Fruit fly (Drosophila melanogaster): Measurements from ENCODE around the gene bib.

Gene bib

DNA sequence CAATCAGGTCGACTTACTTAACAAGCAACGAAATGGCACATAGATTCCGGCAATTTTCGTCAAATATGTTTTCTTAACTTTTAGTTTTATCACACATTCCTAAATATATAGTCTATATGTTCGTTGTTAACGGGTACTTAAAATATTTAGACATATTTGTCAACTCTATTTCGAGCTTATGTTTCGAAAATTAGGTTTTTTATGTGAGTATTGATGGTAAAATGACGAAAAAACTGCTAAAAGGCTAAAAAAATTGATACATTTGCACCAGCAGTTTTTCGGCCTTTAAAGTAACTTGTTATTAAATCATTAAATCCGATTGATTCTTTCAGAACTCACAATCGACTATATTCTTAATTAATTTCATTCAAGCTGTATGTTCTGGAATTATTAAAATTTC lies 32.9 kb downstream of the bib start, which contains the start of gene CG13131:
Gene CG13131 (minus strand): TSS at position 101 of the 400 bp plus-strand sequence.
- no peak for TF ChIP-seq Dif (GFP tag; optimal IDR thresholded peaks at IDR 0.05; ENCODE audit: partially characterized antibody)
- TF ChIP-seq lola (GFP tag; optimal IDR thresholded peaks at IDR 0.05), result no peak
- no peak for TF ChIP-seq psq (GFP tag; optimal IDR thresholded peaks at IDR 0.05)

DNA sequence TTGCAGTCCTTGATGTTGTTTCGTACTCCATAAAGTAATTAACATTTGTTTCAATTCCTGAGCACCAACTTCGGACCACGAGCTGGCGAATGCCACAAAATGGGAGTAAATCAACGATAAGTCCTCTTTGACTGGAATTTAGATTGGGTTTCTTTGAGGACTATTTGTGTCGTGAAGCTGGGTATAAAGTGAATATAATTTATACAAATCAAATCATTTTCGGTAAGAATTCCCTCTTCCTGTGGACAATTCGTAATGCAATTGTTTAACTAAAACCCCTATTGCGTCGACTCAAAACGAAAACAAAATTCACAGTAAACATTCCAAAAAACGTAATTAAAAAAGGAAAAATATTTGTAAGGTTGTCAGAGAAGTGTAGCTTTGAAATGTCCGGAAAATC lies 41.9 kb downstream of the bib start, which contains the start of gene CG13127:
Gene CG13127 (plus strand): TSS at position 301 of the 400 bp plus-strand sequence.
- TF ChIP-seq br (GFP tag; optimal IDR thresholded peaks at IDR 0.05) (no peak), pan (optimal IDR thresholded peaks at IDR 0.05) (no peak), HLH106 (tag; optimal IDR thresholded peaks at IDR 0.05) (no peak), dl (GFP tag; optimal IDR thresholded peaks at IDR 0.05; ENCODE audit: insufficient read depth in 1 of 2, partially characterized antibody in 2 of 2) (no peak), Vsx2 (GFP tag; optimal IDR thresholded peaks at IDR 0.05; ENCODE audit: partially characterized antibody) (no peak), h (GFP tag; optimal IDR thresholded peaks at IDR 0.05) (no peak), Hr83 (GFP tag; optimal IDR thresholded peaks at IDR 0.05; ENCODE audit: poor library complexity, severe bottlenecking) (no peak), tai (GFP tag; optimal IDR thresholded peaks at IDR 0.05) (no peak), jim (GFP tag; optimal IDR thresholded peaks at IDR 0.05) (no peak), sage (GFP tag; optimal IDR thresholded peaks at IDR 0.05) (no peak)

DNA sequence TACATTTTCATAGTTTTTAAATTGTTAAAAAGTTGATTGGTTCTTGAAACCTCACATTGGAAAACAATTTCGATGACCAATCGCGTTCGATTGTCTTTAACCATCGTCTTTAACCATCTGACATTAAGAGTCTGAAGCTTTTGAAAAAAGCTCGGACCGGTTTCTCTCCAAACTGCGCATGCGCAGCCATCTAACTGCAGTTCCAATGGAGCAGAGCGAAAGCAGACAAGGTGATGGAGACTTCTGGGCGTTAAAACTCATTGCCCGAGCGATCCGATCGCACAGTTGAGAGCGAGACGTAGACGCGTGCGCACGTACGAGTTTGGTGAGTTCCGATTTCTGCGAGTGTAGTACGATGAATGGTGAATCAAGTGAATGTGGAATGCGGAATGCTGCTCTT lies 48.0 kb downstream of the bib start, which contains the start of gene obst-B:
Gene obst-B (plus strand): TSS at position 276 of the 400 bp plus-strand sequence.
- no peak for TF ChIP-seq tai (GFP tag; optimal IDR thresholded peaks at IDR 0.05)
- TF ChIP-seq Myc (optimal IDR thresholded peaks at IDR 0.05), result no peak
- no peak for TF ChIP-seq br (GFP tag; optimal IDR thresholded peaks at IDR 0.05)
- no peak for TF ChIP-seq dl (GFP tag; optimal IDR thresholded peaks at IDR 0.05; ENCODE audit: insufficient read depth in 1 of 2, partially characterized antibody in 2 of 2)
- no peak for TF ChIP-seq jim (GFP tag; optimal IDR thresholded peaks at IDR 0.05)
- no peak for TF ChIP-seq Sp1 (GFP tag; optimal IDR thresholded peaks at IDR 0.05)
- TF ChIP-seq Rel (GFP tag; optimal IDR thresholded peaks at IDR 0.05), result no peak
- TF ChIP-seq Rel (tag; optimal IDR thresholded peaks at IDR 0.05), result no peak
- TF ChIP-seq CG9705 (GFP tag; optimal IDR thresholded peaks at IDR 0.05), result no peak
- no peak for TF ChIP-seq Mio (GFP tag; optimal IDR thresholded peaks at IDR 0.05)
- TF ChIP-seq foxo (GFP tag; optimal IDR thresholded peaks at IDR 0.05), result no peak
- peak; percentile 68 for TF ChIP-seq Vsx2 (GFP tag; optimal IDR thresholded peaks at IDR 0.05; ENCODE audit: partially characterized antibody)
- peak; percentile 52 for TF ChIP-seq Dif (GFP tag; optimal IDR thresholded peaks at IDR 0.05; ENCODE audit: partially characterized antibody)
- TF ChIP-seq brk (GFP tag; optimal IDR thresholded peaks at IDR 0.05), result no peak
- TF ChIP-seq Dfd (GFP tag; optimal IDR thresholded peaks at IDR 0.05), result no peak

DNA sequence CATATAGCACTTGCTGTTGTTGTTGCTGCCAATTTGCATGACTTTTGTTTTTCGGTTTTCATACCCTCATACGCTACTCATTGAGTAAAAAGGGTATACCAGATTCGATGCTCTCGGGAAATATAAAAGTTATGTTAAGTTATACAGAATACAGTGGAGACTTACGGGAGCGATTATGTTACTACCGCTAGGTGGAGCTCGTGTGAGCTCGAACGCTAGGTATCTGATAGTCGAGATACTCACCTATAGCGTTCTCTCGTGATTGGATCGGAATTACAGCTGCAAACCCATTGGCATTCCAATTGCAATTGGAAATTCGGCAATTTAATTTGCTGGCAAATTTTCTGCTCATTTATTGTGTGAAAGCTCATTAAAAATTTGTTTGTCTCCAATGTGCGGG lies 49.0 kb downstream of the bib start:
- no peak for TF ChIP-seq Sp1 (GFP tag; optimal IDR thresholded peaks at IDR 0.05)
- TF ChIP-seq brk (GFP tag; optimal IDR thresholded peaks at IDR 0.05), result no peak
- TF ChIP-seq Myc (optimal IDR thresholded peaks at IDR 0.05), result no peak
- no peak for TF ChIP-seq dsf (GFP tag; optimal IDR thresholded peaks at IDR 0.05; ENCODE audit: borderline replicate concordance)
- no peak for TF ChIP-seq sv (GFP tag; optimal IDR thresholded peaks at IDR 0.05)
- no peak for TF ChIP-seq woc (GFP tag; optimal IDR thresholded peaks at IDR 0.05)
- no peak for TF ChIP-seq jim (GFP tag; optimal IDR thresholded peaks at IDR 0.05)
- no peak for TF ChIP-seq Abd-B (GFP tag; optimal IDR thresholded peaks at IDR 0.05)

DNA sequence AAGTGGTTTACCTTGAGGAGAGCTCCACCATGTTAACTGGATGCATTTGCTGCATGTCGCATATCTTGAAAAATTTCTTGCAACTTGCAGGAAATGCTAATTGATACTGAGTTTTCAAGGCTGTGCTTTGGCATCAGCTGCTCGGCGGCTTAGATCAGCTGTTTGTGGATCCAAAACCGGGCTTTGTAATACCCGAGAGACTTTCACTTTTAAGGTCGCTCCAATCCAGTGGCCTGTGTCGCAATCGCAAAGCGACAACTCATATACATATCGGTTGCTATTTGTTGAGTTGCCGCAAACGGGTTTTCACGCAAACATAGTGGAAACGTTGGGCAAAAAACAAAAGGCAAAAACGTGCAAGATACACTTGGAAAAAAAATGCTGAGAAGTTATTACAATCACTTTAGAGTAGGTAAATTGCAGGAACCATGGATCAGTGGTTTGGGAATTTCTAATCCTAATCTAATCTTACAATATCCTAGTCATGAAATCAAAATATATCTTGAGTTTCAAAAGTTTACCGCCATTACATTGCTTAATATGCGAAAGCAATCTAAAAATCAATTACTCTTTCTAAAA lies 51.4 kb downstream of the bib start:
- no peak for TF ChIP-seq Hr83 (GFP tag; optimal IDR thresholded peaks at IDR 0.05; ENCODE audit: poor library complexity, severe bottlenecking)
- no peak for TF ChIP-seq rgr (GFP tag; optimal IDR thresholded peaks at IDR 0.05)
- no peak for TF ChIP-seq h (GFP tag; optimal IDR thresholded peaks at IDR 0.05)
- no peak for TF ChIP-seq dsf (GFP tag; optimal IDR thresholded peaks at IDR 0.05; ENCODE audit: borderline replicate concordance)
